Fruit fly (Drosophila melanogaster): Measurements from ENCODE around the gene Act5C.
A peak's percentile ranks its signal among the peaks of the same experiment; 100 is the strongest.

Gene Act5C

DNA sequence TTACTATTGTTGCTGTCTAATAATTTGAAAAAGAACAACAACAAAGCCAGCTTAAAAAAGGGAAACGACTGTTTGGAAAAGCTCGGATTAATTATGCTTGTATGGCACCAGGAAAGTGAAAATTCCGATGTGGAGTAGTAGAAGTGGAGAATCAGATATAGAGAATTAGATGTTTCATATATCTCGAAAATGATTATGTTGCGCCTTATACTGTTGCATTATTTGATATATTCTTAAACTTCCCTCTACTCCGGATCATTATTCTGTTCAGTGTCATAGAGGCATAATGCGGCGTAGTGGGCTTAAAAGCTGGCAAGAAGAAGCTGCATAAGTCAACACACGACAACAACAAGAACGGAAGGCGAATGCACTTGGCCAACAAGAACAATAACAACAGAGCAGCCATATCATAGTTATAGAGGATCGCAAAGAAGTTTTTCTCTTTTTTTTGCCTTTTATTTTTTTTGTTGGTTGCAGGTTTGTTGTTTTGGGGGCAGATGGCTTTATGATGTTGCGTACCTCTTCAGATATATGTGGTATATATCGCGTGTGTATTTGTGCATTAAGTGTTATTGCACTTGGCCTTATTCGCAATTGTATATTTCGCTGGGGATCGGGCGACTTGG lies 25.2 kb downstream of the Act5C start:
- TF ChIP-seq salr (GFP tag; optimal IDR thresholded peaks at IDR 0.05) (peak; percentile 27 to 66), pdm3 (GFP tag; optimal IDR thresholded peaks at IDR 0.05) (peak; percentile 61), CG34406 (GFP tag; optimal IDR thresholded peaks at IDR 0.05) (peak; percentile 52), ss (GFP tag; optimal IDR thresholded peaks at IDR 0.05) (peak; percentile 72 to 74), CG7368 (GFP tag; optimal IDR thresholded peaks at IDR 0.05) (peak; percentile 45), net (GFP tag; optimal IDR thresholded peaks at IDR 0.05) (peak; percentile 60), Sox14 (GFP tag; optimal IDR thresholded peaks at IDR 0.05) (peak; percentile 67), CG9139 (GFP tag; optimal IDR thresholded peaks at IDR 0.05) (peak; percentile 55), OdsH (GFP tag; optimal IDR thresholded peaks at IDR 0.05) (peak; percentile 52), Gug (GFP tag; IDR thresholded peaks at IDR 0.05) (peak; percentile 85), dsx (GFP tag; optimal IDR thresholded peaks at IDR 0.05; ENCODE audit: poor library complexity, severe bottlenecking) (peak; percentile 86), acj6 (GFP tag; optimal IDR thresholded peaks at IDR 0.05) (peak; percentile 59), CG8319 (GFP tag; optimal IDR thresholded peaks at IDR 0.05) (peak; percentile 48), CG4318 (GFP tag; optimal IDR thresholded peaks at IDR 0.05) (peak; percentile 36), CG3919 (GFP tag; optimal IDR thresholded peaks at IDR 0.05) (peak; percentile 80), achi (GFP tag; optimal IDR thresholded peaks at IDR 0.05) (peak; percentile 66), dac (GFP tag; optimal IDR thresholded peaks at IDR 0.05) (peak; percentile 24), fkh (GFP tag; optimal IDR thresholded peaks at IDR 0.05) (no peak), CG8632 (GFP tag; optimal IDR thresholded peaks at IDR 0.05) (peak; percentile 49), CG6163 (GFP tag; IDR thresholded peaks at IDR 0.05) (peak; percentile 95), CG10631 (GFP tag; optimal IDR thresholded peaks at IDR 0.05) (peak; percentile 72), Eip93F (GFP tag; optimal IDR thresholded peaks at IDR 0.05) (no peak), CG6854 (GFP tag; optimal IDR thresholded peaks at IDR 0.05) (no peak), CG3032 (tag; optimal IDR thresholded peaks at IDR 0.05) (peak; percentile 84), Hr4 (GFP tag; optimal IDR thresholded peaks at IDR 0.05) (peak; percentile 66), spab (GFP tag; optimal IDR thresholded peaks at IDR 0.05) (peak; percentile 79), CG11762 (GFP tag; optimal IDR thresholded peaks at IDR 0.05; ENCODE audit: insufficient read depth) (peak; percentile 60), Sox102F (GFP tag; optimal IDR thresholded peaks at IDR 0.05) (peak; percentile 32), CG6792 (GFP tag; optimal IDR thresholded peaks at IDR 0.05) (peak; percentile 55), fd59A (GFP tag; optimal IDR thresholded peaks at IDR 0.05) (peak; percentile 62), CG8119 (GFP tag; IDR thresholded peaks at IDR 0.05) (peak; percentile 85), Lpt (GFP tag; optimal IDR thresholded peaks at IDR 0.05) (peak; percentile 29), Sox15 (GFP tag; optimal IDR thresholded peaks at IDR 0.05) (peak; percentile 6), CG11902 (GFP tag; optimal IDR thresholded peaks at IDR 0.05) (peak; percentile 44), Met (GFP tag; optimal IDR thresholded peaks at IDR 0.05) (peak; percentile 70), topi (GFP tag; optimal IDR thresholded peaks at IDR 0.05) (peak; percentile 73), Blimp-1 (GFP tag; optimal IDR thresholded peaks at IDR 0.05) (no peak), Hr38 (GFP tag; optimal IDR thresholded peaks at IDR 0.05) (no peak), Hr39 (GFP tag; optimal IDR thresholded peaks at IDR 0.05) (peak; percentile 24), CG6808 (GFP tag; optimal IDR thresholded peaks at IDR 0.05) (peak; percentile 83), CG1621 (tag; optimal IDR thresholded peaks at IDR 0.05) (peak; percentile 82), lz (GFP tag; optimal IDR thresholded peaks at IDR 0.05) (peak; percentile 55), CG6276 (GFP tag; optimal IDR thresholded peaks at IDR 0.05) (peak; percentile 86), Ets21C (GFP tag; optimal IDR thresholded peaks at IDR 0.05) (no peak), esn (GFP tag; optimal IDR thresholded peaks at IDR 0.05) (peak; percentile 14), Eip78C (GFP tag) (peak; percentile 92), CG15336 (GFP tag; IDR thresholded peaks at IDR 0.05) (peak; percentile 90), CG10669 (GFP tag; optimal IDR thresholded peaks at IDR 0.05) (peak; percentile 87), eg (GFP tag; IDR thresholded peaks at IDR 0.05) (peak; percentile 91), fd85E (GFP tag; optimal IDR thresholded peaks at IDR 0.05) (peak; percentile 14), CG32006 (GFP tag; optimal IDR thresholded peaks at IDR 0.05) (peak; percentile 70)
